Worm (Caenorhabditis elegans) whole organism, midembryonic: ENCODE results near the gene nspb-9.

Source experiments
- T22C8.4 ChIP-seq: fragments of 200-800 bp; sonication (Bioruptor generic); IDR thresholded peaks from 2 replicates; pipeline ENCODE4 v1.3.6; 2022; ENCODE audit warnings: missing genetic modification characterization, missing compliant biosample characterization
- cog-1 ChIP-seq: sonication (generic microtip); optimal IDR thresholded peaks from 2 replicates; lab custom pipeline; 2016; ENCODE audit warnings: missing genetic modification characterization, missing compliant biosample characterization
- flt-1 ChIP-seq: fragments of 200-800 bp; sonication (Bioruptor generic); IDR thresholded peaks from 2 replicates; pipeline ENCODE4 v1.3.6; 2022; ENCODE audit warnings: missing genetic modification characterization, missing compliant biosample characterization
- klf-2 ChIP-seq: fragments of 200-800 bp; sonication (Bioruptor generic); conservative IDR thresholded peaks from 2 replicates; pipeline ENCODE4 v1.3.6; 2022; ENCODE audit warnings: missing genetic modification reagents, missing genetic modification characterization, missing compliant biosample characterization
- med-1 ChIP-seq: sonication (generic microtip); optimal IDR thresholded peaks from 2 replicates; lab custom pipeline; 2017; ENCODE audit warnings: missing genetic modification characterization, mild to moderate bottlenecking, missing compliant biosample characterization, antibody characterized with exemption, missing genetic modification reagents; ENCODE audit not compliant: insufficient read depth
- tab-1 ChIP-seq: fragments of 200-800 bp; sonication (Bioruptor generic); IDR thresholded peaks from 2 replicates; pipeline ENCODE4 v1.3.6; 2022; ENCODE audit warnings: missing genetic modification characterization, missing compliant biosample characterization
- ztf-23 ChIP-seq: fragments of 200-800 bp; sonication (Bioruptor generic); IDR thresholded peaks from 2 replicates; pipeline ENCODE4 v1.3.6; 2022; ENCODE audit warnings: missing genetic modification reagents, missing genetic modification characterization, missing compliant biosample characterization
- ztf-29 ChIP-seq: fragments of 200-800 bp; sonication (Bioruptor generic); IDR thresholded peaks from 2 replicates; pipeline ENCODE4 v1.3.6; 2022; ENCODE audit warnings: missing genetic modification reagents, missing genetic modification characterization, missing compliant biosample characterization

DNA sequence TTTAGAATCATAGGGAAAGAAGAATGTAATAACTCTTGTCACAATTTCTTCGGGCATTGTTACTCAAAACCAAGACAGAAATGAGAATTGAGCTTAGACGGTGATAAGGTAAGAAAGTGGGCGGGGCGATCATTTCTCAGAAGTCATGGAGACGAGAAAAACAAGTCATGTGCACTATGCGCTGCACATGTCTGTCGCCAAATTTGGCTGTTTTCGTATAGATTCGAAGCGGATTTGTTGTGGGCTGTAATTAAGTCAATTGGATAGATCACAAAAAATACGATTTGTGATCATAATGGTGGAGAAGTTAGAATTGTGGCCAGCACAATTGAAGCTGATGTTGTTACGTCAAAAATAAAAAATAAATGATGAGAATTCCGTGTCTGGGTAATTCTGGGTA is 11.0 kb downstream of the nspb-9 start, which contains the start of gene C01G12.7:
- TF ChIP-seq med-1 (GFP tag; lab: Kevin White, UChicago) (no peak), tab-1 (GFP tag; lab: Robert Waterston, UW) (no peak), flt-1 (GFP tag; lab: Robert Waterston, UW) (no peak), ztf-29 (GFP tag; lab: Robert Waterston, UW) (no peak), klf-2 (GFP tag; lab: Robert Waterston, UW) (no peak), cog-1 (no peak), T22C8.4 (GFP tag; lab: Robert Waterston, UW) (no peak), ztf-23 (no peak)
